Worm (Caenorhabditis elegans): ENCODE results near the gene lido-13.

DNA sequence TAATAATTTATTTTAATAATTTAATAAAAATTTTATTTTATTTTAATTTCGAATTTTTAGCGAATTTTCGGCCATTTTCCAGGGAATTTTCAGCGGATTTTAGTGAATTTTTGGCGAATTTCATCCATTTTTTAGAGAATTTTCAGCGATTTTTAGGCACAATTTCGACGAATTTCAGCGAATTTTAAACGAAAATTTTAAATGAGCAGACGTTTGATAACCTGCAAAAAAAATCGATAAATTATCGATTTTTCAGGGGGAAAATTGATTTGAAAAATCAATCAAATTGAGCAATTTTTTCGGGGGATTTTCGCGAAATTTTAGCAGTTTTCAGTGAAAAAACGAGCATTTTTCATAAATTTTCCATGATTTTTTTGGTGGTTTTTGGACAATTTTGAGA lies 14.5 kb upstream of the lido-13 start:
- no peak for TF ChIP-seq daf-12 (tag; optimal IDR thresholded peaks at IDR 0.05)
- TF ChIP-seq ceh-32 (tag; optimal IDR thresholded peaks at IDR 0.05; ENCODE audit: poor library complexity): no peak
- TF ChIP-seq zfp-3 (GFP tag; conservative IDR thresholded peaks at IDR 0.05): no peak
- TF ChIP-seq nhr-28 (tag; optimal IDR thresholded peaks at IDR 0.05): no peak
- TF ChIP-seq nhr-6 (tag; optimal IDR thresholded peaks at IDR 0.05): no peak
- no peak for TF ChIP-seq lir-3 (tag; optimal IDR thresholded peaks at IDR 0.05)
- no peak for TF ChIP-seq nhr-11 (tag; optimal IDR thresholded peaks at IDR 0.05)
- TF ChIP-seq zip-11 (GFP tag; IDR thresholded peaks at IDR 0.05): no peak
- no peak for TF ChIP-seq mep-1 (tag; optimal IDR thresholded peaks at IDR 0.05)
- no peak for TF ChIP-seq unc-39 (tag; optimal IDR thresholded peaks at IDR 0.05)
- no peak for TF ChIP-seq sdz-12 (GFP tag; optimal IDR thresholded peaks at IDR 0.05)

All from whole organism, L4 larva.